Fruit fly (Drosophila melanogaster) whole organism, prepupa: ENCODE measurements around the gene amos.

ENCODE experiments used
- CG10631 ChIP-seq: fragments of 200-800 bp; sonication (Bioruptor generic); optimal IDR thresholded peaks from 2 replicates; lab custom pipeline; 2016; ENCODE audit warnings: missing biosample characterization, missing genetic modification characterization
- CG10669 ChIP-seq: fragments of 200-800 bp; sonication (Bioruptor generic); optimal IDR thresholded peaks from 3 replicates; lab custom pipeline; 2018; ENCODE audit warnings: missing biosample characterization, mild to moderate bottlenecking, missing genetic modification characterization, moderate library complexity
- CG11762 ChIP-seq: fragments of 200-800 bp; sonication (Bioruptor generic); optimal IDR thresholded peaks from 3 replicates; lab custom pipeline; 2016; ENCODE audit warnings: missing biosample characterization, missing genetic modification characterization; ENCODE audit not compliant: insufficient read depth
- CG15336 ChIP-seq: fragments of 200-800 bp; sonication (Bioruptor generic); IDR thresholded peaks from 2 replicates; pipeline ENCODE4 v1.3.6; 2022; ENCODE audit warnings: missing biosample characterization, missing genetic modification characterization
- CG16779 ChIP-seq: fragments of 200-800 bp; sonication (Bioruptor generic); optimal IDR thresholded peaks from 3 replicates; lab custom pipeline; 2017; ENCODE audit warnings: missing biosample characterization, mild to moderate bottlenecking, missing genetic modification characterization
- CG31627 ChIP-seq: fragments of 200-800 bp; sonication (Bioruptor generic); optimal IDR thresholded peaks from 3 replicates; lab custom pipeline; 2016; ENCODE audit warnings: missing biosample characterization, missing genetic modification characterization
- CG3919 ChIP-seq: fragments of 200-800 bp; sonication (Bioruptor generic); optimal IDR thresholded peaks from 3 replicates; lab custom pipeline; 2016; ENCODE audit warnings: missing biosample characterization, missing genetic modification characterization
- CG6163 ChIP-seq: fragments of 200-800 bp; sonication (Bioruptor generic); IDR thresholded peaks from 3 replicates; pipeline ENCODE4 v1.3.6; 2022; ENCODE audit warnings: missing biosample characterization, missing genetic modification characterization
- CG6792 ChIP-seq: fragments of 200-800 bp; sonication (Bioruptor generic); optimal IDR thresholded peaks from 3 replicates; lab custom pipeline; 2016; ENCODE audit warnings: missing biosample characterization, missing genetic modification characterization
- CG8119 ChIP-seq: fragments of 200-800 bp; sonication (Bioruptor generic); IDR thresholded peaks from 3 replicates; pipeline ENCODE4 v1.3.6; 2022; ENCODE audit warnings: missing biosample characterization, missing genetic modification characterization
- CG9139 ChIP-seq: fragments of 200-800 bp; sonication (Bioruptor generic); optimal IDR thresholded peaks from 3 replicates; lab custom pipeline; 2017; ENCODE audit warnings: missing biosample characterization, mild to moderate bottlenecking, missing genetic modification characterization
- Eip75B ChIP-seq: fragments of 200-800 bp; sonication (Bioruptor generic); optimal IDR thresholded peaks from 3 replicates; lab custom pipeline; 2016; ENCODE audit warnings: missing biosample characterization, missing genetic modification characterization
- Eip78C ChIP-seq: fragments of 200-800 bp; sonication (Bioruptor generic); peaks from one replicate; lab custom pipeline; 2016; ENCODE audit warnings: missing biosample characterization, missing genetic modification characterization
- Ets21C ChIP-seq: fragments of 200-800 bp; sonication (Bioruptor generic); optimal IDR thresholded peaks from 3 replicates; lab custom pipeline; 2016; ENCODE audit warnings: missing biosample characterization, missing genetic modification characterization
- Ets96B ChIP-seq: fragments of 200-800 bp; optimal IDR thresholded peaks from 2 replicates; lab custom pipeline; 2019; ENCODE audit warnings: missing biosample characterization, mild to moderate bottlenecking, missing genetic modification characterization, moderate library complexity
- Gug ChIP-seq: fragments of 200-800 bp; sonication (Bioruptor generic); IDR thresholded peaks from 2 replicates; pipeline ENCODE4 v1.3.6; 2022; ENCODE audit warnings: missing biosample characterization, missing genetic modification characterization
- Hr38 ChIP-seq: sonication (Bioruptor generic); optimal IDR thresholded peaks from 2 replicates; lab custom pipeline; 2016; ENCODE audit warnings: missing biosample characterization, missing genetic modification characterization
- Hr39 ChIP-seq: fragments of 200-800 bp; sonication (Bioruptor generic); optimal IDR thresholded peaks from 2 replicates; lab custom pipeline; 2016; ENCODE audit warnings: missing biosample characterization, missing genetic modification characterization
- Hr4 ChIP-seq: fragments of 200-800 bp; sonication (Bioruptor generic); optimal IDR thresholded peaks from 3 replicates; lab custom pipeline; 2016; ENCODE audit warnings: missing biosample characterization, missing genetic modification characterization
- Smox ChIP-seq: fragments of 200-800 bp; sonication (Bioruptor generic); optimal IDR thresholded peaks from 3 replicates; lab custom pipeline; 2016; ENCODE audit warnings: missing biosample characterization, missing genetic modification characterization
- Sox14 ChIP-seq: fragments of 200-800 bp; sonication (Bioruptor generic); optimal IDR thresholded peaks from 3 replicates; lab custom pipeline; 2016; ENCODE audit warnings: missing biosample characterization, missing genetic modification characterization
- acj6 ChIP-seq: fragments of 200-800 bp; sonication (Bioruptor generic); optimal IDR thresholded peaks from 3 replicates; lab custom pipeline; 2016; ENCODE audit warnings: missing biosample characterization, missing genetic modification characterization
- cyc ChIP-seq: fragments of 200-800 bp; sonication (Bioruptor generic); optimal IDR thresholded peaks from 3 replicates; lab custom pipeline; 2016; ENCODE audit warnings: missing biosample characterization, missing genetic modification characterization
- dsx ChIP-seq: fragments of 200-800 bp; optimal IDR thresholded peaks from 3 replicates; lab custom pipeline; 2019; ENCODE audit warnings: missing biosample characterization, mild to moderate bottlenecking, missing genetic modification characterization, moderate library complexity; ENCODE audit not compliant: poor library complexity, severe bottlenecking
- eg ChIP-seq: fragments of 200-800 bp; sonication (Bioruptor generic); IDR thresholded peaks from 3 replicates; pipeline ENCODE4 v1.3.6; 2022; ENCODE audit warnings: missing biosample characterization, missing genetic modification characterization
- esn ChIP-seq: fragments of 200-800 bp; sonication (Bioruptor generic); optimal IDR thresholded peaks from 2 replicates; lab custom pipeline; 2016; ENCODE audit warnings: missing biosample characterization, mild to moderate bottlenecking, missing genetic modification characterization, moderate library complexity
- fd85E ChIP-seq: fragments of 200-800 bp; sonication (Bioruptor generic); optimal IDR thresholded peaks from 3 replicates; lab custom pipeline; 2016; ENCODE audit warnings: missing biosample characterization, missing genetic modification characterization
- fkh ChIP-seq: fragments of 200-800 bp; sonication (Bioruptor generic); optimal IDR thresholded peaks from 3 replicates; lab custom pipeline; 2017; ENCODE audit warnings: missing biosample characterization, mild to moderate bottlenecking, missing genetic modification characterization, moderate library complexity
- lz ChIP-seq: fragments of 200-800 bp; sonication (Bioruptor generic); optimal IDR thresholded peaks from 3 replicates; lab custom pipeline; 2016; ENCODE audit warnings: missing biosample characterization, missing genetic modification characterization
- net ChIP-seq: fragments of 200-800 bp; sonication (Bioruptor generic); optimal IDR thresholded peaks from 3 replicates; lab custom pipeline; 2016; ENCODE audit warnings: missing biosample characterization, missing genetic modification characterization
- pdm3 ChIP-seq: fragments of 200-800 bp; sonication (Bioruptor generic); optimal IDR thresholded peaks from 3 replicates; lab custom pipeline; 2016; ENCODE audit warnings: missing biosample characterization, missing genetic modification characterization
- salr ChIP-seq, 2 experiments: fragments of 200-800 bp; sonication (Bioruptor generic); optimal IDR thresholded peaks; 3 replicates each; lab custom pipeline; 2016 to 2018; ENCODE audit warnings: missing biosample characterization in 2 of 2, missing genetic modification characterization in 2 of 2, mild to moderate bottlenecking in 1 of 2
- ss ChIP-seq, 2 experiments: fragments of 200-800 bp; sonication (Bioruptor generic); optimal IDR thresholded peaks; 2 replicates in 1 of 2; 3 replicates in 1 of 2; lab custom pipeline; 2017 to 2018; ENCODE audit warnings: mild to moderate bottlenecking in 2 of 2, missing biosample characterization in 2 of 2, missing genetic modification characterization in 2 of 2, moderate library complexity in 1 of 2
- svp ChIP-seq: fragments of 200-800 bp; sonication (Bioruptor generic); peaks from one replicate; lab custom pipeline; 2016; ENCODE audit warnings: missing biosample characterization, missing genetic modification characterization
- topi ChIP-seq: fragments of 200-800 bp; sonication (Bioruptor generic); optimal IDR thresholded peaks from 3 replicates; lab custom pipeline; 2016; ENCODE audit warnings: missing biosample characterization, missing genetic modification characterization
- vri ChIP-seq: fragments of 200-800 bp; sonication (Bioruptor generic); optimal IDR thresholded peaks from 3 replicates; lab custom pipeline; 2016; ENCODE audit warnings: missing biosample characterization, mild to moderate bottlenecking, missing genetic modification characterization

The amos gene

dm6 chr2L:18566235-18567158 is 30.2 kb downstream of the amos start (continued):
- TF ChIP-seq pdm3 (GFP tag; lab: Kevin White, UChicago) (peak; percentile 49), eg (GFP tag; lab: Robert Waterston, UW) (no peak), ss (GFP tag; optimal IDR thresholded peaks at IDR 0.05; lab: Kevin White, UChicago) (peak in 1 of 2 experiments; percentile 48), esn (peak; percentile 29), Sox14 (GFP tag; lab: Kevin White, UChicago) (peak; percentile 52), Ets96B (tag; lab: Kevin White, UChicago) (peak; percentile 72), CG6792 (peak; percentile 61), Gug (peak; percentile 43; the same call in 1 of the 2 replicates), lz (GFP tag; lab: Kevin White, UChicago) (peak; percentile 13), CG3919 (GFP tag; lab: Kevin White, UChicago) (peak; percentile 48), net (GFP tag; lab: Kevin White, UChicago) (no peak), CG15336 (GFP tag; lab: Robert Waterston, UW) (peak; percentile 52; the same call in 1 of the 2 replicates), Hr39 (GFP tag; lab: Kevin White, UChicago) (peak; percentile 9), cyc (GFP tag; lab: Kevin White, UChicago) (peak; percentile 21), CG10631 (GFP tag; lab: Kevin White, UChicago) (peak; percentile 56), CG11762 (GFP tag; lab: Kevin White, UChicago) (peak; percentile 37), Hr38 (GFP tag; lab: Kevin White, UChicago) (no peak), Eip78C (peak; percentile 82), Eip75B (GFP tag; lab: Kevin White, UChicago) (peak; percentile 44), CG31627 (peak; percentile 1), Hr4 (GFP tag; lab: Kevin White, UChicago) (peak; percentile 52), svp (GFP tag; lab: Kevin White, UChicago) (peak; percentile 72), acj6 (GFP tag; lab: Kevin White, UChicago) (peak; percentile 61), dsx (peak; percentile 57), vri (GFP tag; lab: Kevin White, UChicago) (peak; percentile 18), salr (GFP tag; optimal IDR thresholded peaks at IDR 0.05; lab: Kevin White, UChicago) (peak in 1 of 2 experiments; percentile 19), Ets21C (GFP tag; lab: Kevin White, UChicago) (no peak), topi (GFP tag; lab: Kevin White, UChicago) (peak; percentile 28), CG16779 (peak; percentile 40), CG8119 (no peak), CG6163 (GFP tag; lab: Robert Waterston, UW) (peak; percentile 54; the same call in 1 of the 3 replicates)

- TF ChIP-seq fkh (peak; percentile 31), Eip78C (peak; percentile 7), CG3919 (GFP tag; lab: Kevin White, UChicago) (peak; percentile 12), Sox14 (GFP tag; lab: Kevin White, UChicago) (no peak)
Measured at dm6 chr2L:18564417-18564816, 32.3 kb downstream of the amos start.

DNA sequence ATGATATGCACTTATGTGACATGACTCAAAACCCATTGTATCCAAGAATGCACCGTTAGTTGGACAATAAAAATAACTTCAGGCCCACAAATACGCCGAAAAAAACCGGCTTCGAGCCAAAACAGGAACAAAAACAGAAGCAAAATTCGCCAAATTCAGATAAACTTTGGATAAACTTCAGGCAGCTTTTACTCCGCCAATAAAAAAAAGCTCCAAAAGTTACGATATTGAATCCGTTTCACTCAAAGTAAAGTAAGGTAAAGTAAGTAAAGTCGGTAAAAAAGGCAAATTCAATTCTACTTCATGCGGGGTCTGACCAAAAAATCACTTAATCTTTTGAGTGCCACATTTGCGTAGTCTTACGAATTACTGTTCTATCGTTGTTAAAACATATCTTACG is 32.7 kb downstream of the amos start:
- TF ChIP-seq vri (GFP tag; lab: Kevin White, UChicago) (no peak), fd85E (GFP tag; lab: Kevin White, UChicago) (no peak), CG9139 (GFP tag; lab: Kevin White, UChicago) (no peak), lz (GFP tag; lab: Kevin White, UChicago) (no peak), CG10669 (GFP tag; lab: Kevin White, UChicago) (no peak), Smox (GFP tag; lab: Kevin White, UChicago) (no peak)
